Worm (Caenorhabditis elegans) whole organism, L4 larva: ENCODE results near the gene C09E7.10.

Experiments used
- ceh-28 ChIP-seq: fragments of 150-350 bp; optimal IDR thresholded peaks from 2 replicates; lab custom pipeline; 2014; ENCODE audit warnings: missing biosample characterization, missing genetic modification reagents, missing genetic modification characterization
- fos-1 ChIP-seq: fragments of 150-350 bp; optimal IDR thresholded peaks from 2 replicates; lab custom pipeline; 2014; ENCODE audit warnings: missing biosample characterization, missing genetic modification characterization
- lin-15B ChIP-seq: fragments of 150-350 bp; sonication (generic microtip); optimal IDR thresholded peaks from 3 replicates; lab custom pipeline; 2014; ENCODE audit warnings: missing biosample characterization, missing genetic modification characterization
- nhr-10 ChIP-seq: fragments of 150-350 bp; optimal IDR thresholded peaks from 2 replicates; lab custom pipeline; 2014; ENCODE audit warnings: missing biosample characterization, missing genetic modification characterization
- nhr-237 ChIP-seq: sonication (generic microtip); optimal IDR thresholded peaks from 2 replicates; lab custom pipeline; 2017; ENCODE audit warnings: missing biosample characterization, missing genetic modification characterization
- nhr-76 ChIP-seq: fragments of 150-350 bp; optimal IDR thresholded peaks from 2 replicates; lab custom pipeline; 2014; ENCODE audit warnings: missing biosample characterization, missing genetic modification characterization
- unc-39 ChIP-seq: sonication (generic microtip); optimal IDR thresholded peaks from 2 replicates; lab custom pipeline; 2017; ENCODE audit warnings: missing biosample characterization, missing genetic modification characterization

ce11 chrIII:6527902-6528301 is 8.1 kb upstream of the C09E7.10 start, which contains the start of gene pqn-10:
- TF ChIP-seq lin-15B (tag; lab: Kevin White, UChicago) (no peak), ceh-28 (tag; lab: Kevin White, UChicago) (no peak), fos-1 (tag; lab: Kevin White, UChicago) (no peak), unc-39 (tag; lab: Kevin White, UChicago) (no peak), nhr-10 (no peak), nhr-237 (no peak), nhr-76 (tag; lab: Kevin White, UChicago) (no peak)
